Worm (Caenorhabditis elegans): ENCODE measurements around the gene B0035.15.
A peak's percentile ranks its signal among the peaks of the same experiment; 100 is the strongest.

DNA sequence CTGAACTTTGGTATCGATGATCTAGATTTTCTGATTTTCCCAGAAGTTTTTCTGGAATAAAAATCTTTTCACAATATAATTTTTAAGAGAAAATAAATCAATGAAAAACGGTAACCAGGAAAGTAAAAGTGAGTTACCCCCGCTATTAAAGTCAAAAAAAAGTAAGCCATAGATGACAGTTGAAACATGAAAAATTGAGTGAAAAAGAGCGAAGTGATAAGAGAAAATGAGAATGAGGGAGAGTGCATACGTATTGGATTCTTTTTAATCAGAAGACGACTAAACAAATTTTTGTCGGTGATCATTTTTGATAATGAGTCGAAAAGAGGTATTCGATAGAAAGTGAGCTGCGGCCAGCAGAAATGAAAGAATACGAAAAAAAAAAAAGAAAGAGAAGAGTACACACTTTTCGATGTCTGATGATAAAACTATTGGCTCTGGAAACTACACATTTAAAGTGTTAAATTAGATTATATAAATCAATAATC, 38.5 kb downstream of the B0035.15 start, which contains the start of gene gtl-1:
- TF ChIP-seq zag-1 (tag; optimal IDR thresholded peaks at IDR 0.05) (no peak), nhr-10 (tag; optimal IDR thresholded peaks at IDR 0.05) (no peak), lin-15B (tag; optimal IDR thresholded peaks at IDR 0.05) (no peak), snpc-1.2 (GFP tag; IDR thresholded peaks at IDR 0.05) (no peak), nhr-28 (tag; optimal IDR thresholded peaks at IDR 0.05) (peak; percentile 73), pha-4 (GFP tag; IDR thresholded peaks at IDR 0.05) (no peak), pha-4 (tag; optimal IDR thresholded peaks at IDR 0.05) (no peak), nhr-77 (tag; optimal IDR thresholded peaks at IDR 0.05) (no peak), nhr-42 (GFP tag; IDR thresholded peaks at IDR 0.05) (no peak), daf-8 (GFP tag; IDR thresholded peaks at IDR 0.05) (no peak), daf-12 (tag; optimal IDR thresholded peaks at IDR 0.05) (no peak), R02D3.7 (tag; optimal IDR thresholded peaks at IDR 0.05) (no peak), mdl-1 (tag; optimal IDR thresholded peaks at IDR 0.05) (no peak), nhr-237 (tag; optimal IDR thresholded peaks at IDR 0.05) (no peak), mes-2 (tag; optimal IDR thresholded peaks at IDR 0.05; ENCODE audit: poor library complexity, severe bottlenecking) (no peak)

Data from whole organism, L4 larva.